Fruit fly (Drosophila melanogaster) whole organism, pupa: ENCODE data around the gene Mics1.

Experiments used
- CG10348 ChIP-seq: fragments of 200-800 bp; sonication (Bioruptor generic); IDR thresholded peaks from 2 replicates; pipeline ENCODE4 v1.3.6; 2022; ENCODE audit warnings: missing biosample characterization, missing genetic modification characterization
- CG12605 ChIP-seq: fragments of 200-800 bp; sonication (Bioruptor generic); IDR thresholded peaks from 2 replicates; pipeline ENCODE4 v1.3.6; 2022; ENCODE audit warnings: missing biosample characterization, missing genetic modification characterization
- CG13204 ChIP-seq: fragments of 200-800 bp; sonication (Bioruptor generic); optimal IDR thresholded peaks from 2 replicates; lab custom pipeline; 2018; ENCODE audit warnings: missing biosample characterization, mild to moderate bottlenecking, missing genetic modification characterization, moderate library complexity
- CG14655 ChIP-seq: fragments of 200-800 bp; sonication (Bioruptor generic); optimal IDR thresholded peaks from 3 replicates; lab custom pipeline; 2017; ENCODE audit warnings: mild to moderate bottlenecking, missing biosample characterization, missing genetic modification reagents, missing genetic modification characterization
- CG15710 ChIP-seq: fragments of 200-800 bp; sonication (Bioruptor generic); optimal IDR thresholded peaks from 2 replicates; lab custom pipeline; 2018; ENCODE audit warnings: missing biosample characterization, mild to moderate bottlenecking, missing genetic modification characterization, moderate library complexity
- CG17806 ChIP-seq: fragments of 200-800 bp; sonication (Bioruptor generic); optimal IDR thresholded peaks from 2 replicates; lab custom pipeline; 2018; ENCODE audit warnings: missing biosample characterization, mild to moderate bottlenecking, missing genetic modification characterization, moderate library complexity
- CG32121 ChIP-seq: fragments of 200-800 bp; sonication (Bioruptor generic); IDR thresholded peaks from 2 replicates; pipeline ENCODE4 v1.3.6; 2022; ENCODE audit warnings: missing biosample characterization, missing genetic modification characterization
- CG34367 ChIP-seq: fragments of 200-800 bp; sonication (Bioruptor generic); optimal IDR thresholded peaks from 2 replicates; lab custom pipeline; 2018; ENCODE audit warnings: missing biosample characterization, mild to moderate bottlenecking, missing genetic modification characterization
- CG4496 ChIP-seq: fragments of 200-800 bp; sonication (Bioruptor generic); IDR thresholded peaks from 3 replicates; pipeline ENCODE4 v1.3.6; 2022; ENCODE audit warnings: missing biosample characterization, missing genetic modification characterization
- CG8159 ChIP-seq: fragments of 200-800 bp; sonication (Bioruptor generic); optimal IDR thresholded peaks from 3 replicates; lab custom pipeline; 2018; ENCODE audit warnings: missing biosample characterization, mild to moderate bottlenecking, missing genetic modification characterization, moderate library complexity
- CG8301 ChIP-seq: fragments of 200-800 bp; sonication (Bioruptor generic); optimal IDR thresholded peaks from 2 replicates; lab custom pipeline; 2018; ENCODE audit warnings: missing biosample characterization, mild to moderate bottlenecking, missing genetic modification characterization
- CG9948 ChIP-seq: fragments of 200-800 bp; sonication (Bioruptor generic); optimal IDR thresholded peaks from 2 replicates; lab custom pipeline; 2018; ENCODE audit warnings: missing biosample characterization, mild to moderate bottlenecking, missing genetic modification characterization, moderate library complexity
- D1 ChIP-seq: fragments of 200-800 bp; sonication (Bioruptor generic); optimal IDR thresholded peaks from 2 replicates; lab custom pipeline; 2018; ENCODE audit warnings: missing biosample characterization, mild to moderate bottlenecking, missing genetic modification characterization, moderate library complexity
- EcR ChIP-seq: fragments of 200-800 bp; sonication (Bioruptor generic); optimal IDR thresholded peaks from 3 replicates; lab custom pipeline; 2019; ENCODE audit warnings: missing biosample characterization, missing genetic modification characterization, mild to moderate bottlenecking, moderate library complexity, missing genetic modification reagents
- Ets98B ChIP-seq: fragments of 200-800 bp; sonication (Bioruptor generic); IDR thresholded peaks from 2 replicates; pipeline ENCODE4 v1.3.6; 2022; ENCODE audit warnings: missing biosample characterization, missing genetic modification characterization
- Pif1A ChIP-seq: fragments of 200-800 bp; sonication (Bioruptor generic); optimal IDR thresholded peaks from 3 replicates; lab custom pipeline; 2016; ENCODE audit warnings: missing biosample characterization, missing genetic modification characterization
- Pif1B ChIP-seq: fragments of 200-800 bp; sonication (Bioruptor generic); optimal IDR thresholded peaks from 3 replicates; lab custom pipeline; 2016; ENCODE audit warnings: missing biosample characterization, missing genetic modification characterization
- Snoo ChIP-seq: fragments of 200-800 bp; sonication (Bioruptor generic); optimal IDR thresholded peaks from 3 replicates; lab custom pipeline; 2017; ENCODE audit warnings: missing biosample characterization, mild to moderate bottlenecking, missing genetic modification characterization, inconsistent platforms
- fd96Ca ChIP-seq: fragments of 200-800 bp; sonication (Bioruptor generic); IDR thresholded peaks from 3 replicates; pipeline ENCODE4 v1.3.6; 2022; ENCODE audit warnings: missing biosample characterization, missing genetic modification characterization
- gl ChIP-seq: fragments of 200-800 bp; sonication (Bioruptor generic); optimal IDR thresholded peaks from 2 replicates; lab custom pipeline; 2018; ENCODE audit warnings: missing biosample characterization, mild to moderate bottlenecking, missing genetic modification characterization
- rn ChIP-seq: fragments of 200-800 bp; sonication (Bioruptor generic); IDR thresholded peaks from 2 replicates; pipeline ENCODE4 v1.3.6; 2022; ENCODE audit warnings: missing biosample characterization, missing genetic modification characterization

The Mics1 gene

DNA sequence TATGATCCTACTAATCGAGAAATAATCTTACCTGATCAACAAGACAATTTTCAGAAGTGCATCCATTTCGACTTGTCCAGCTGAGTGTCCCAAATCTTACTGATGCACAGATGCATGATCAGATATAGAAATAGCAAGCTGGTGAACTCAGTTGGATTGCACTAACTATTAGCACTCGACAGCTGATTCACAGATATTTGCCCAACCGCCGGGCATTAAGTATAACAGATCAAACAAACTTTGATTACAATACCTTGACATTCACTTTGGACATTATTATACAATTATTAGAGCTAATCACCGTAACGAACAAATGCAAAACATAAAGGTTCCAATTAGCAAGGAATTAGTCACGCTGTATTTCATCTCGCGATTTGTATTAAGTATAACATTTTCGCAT lies 9.0 kb downstream of the Mics1 start, which contains the start of gene CG42656:
Gene CG42656, minus strand, starts transcription at position 101 of the 400 bp plus-strand sequence.
- no peak for TF ChIP-seq rn
- no peak for TF ChIP-seq gl (tag; lab: Kevin White, UChicago)
- TF ChIP-seq fd96Ca (GFP tag; lab: Robert Waterston, UW): no peak
- TF ChIP-seq D1 (tag; lab: Kevin White, UChicago): no peak
- TF ChIP-seq CG9948: no peak
- TF ChIP-seq Snoo (tag; lab: Kevin White, UChicago): no peak
- no peak for TF ChIP-seq CG13204 (GFP tag; lab: Kevin White, UChicago)
- TF ChIP-seq Ets98B: no peak
- TF ChIP-seq CG8301: no peak
- no peak for TF ChIP-seq CG14655 (GFP tag; lab: Kevin White, UChicago)
- TF ChIP-seq CG4496 (GFP tag; lab: Robert Waterston, UW): no peak

DNA sequence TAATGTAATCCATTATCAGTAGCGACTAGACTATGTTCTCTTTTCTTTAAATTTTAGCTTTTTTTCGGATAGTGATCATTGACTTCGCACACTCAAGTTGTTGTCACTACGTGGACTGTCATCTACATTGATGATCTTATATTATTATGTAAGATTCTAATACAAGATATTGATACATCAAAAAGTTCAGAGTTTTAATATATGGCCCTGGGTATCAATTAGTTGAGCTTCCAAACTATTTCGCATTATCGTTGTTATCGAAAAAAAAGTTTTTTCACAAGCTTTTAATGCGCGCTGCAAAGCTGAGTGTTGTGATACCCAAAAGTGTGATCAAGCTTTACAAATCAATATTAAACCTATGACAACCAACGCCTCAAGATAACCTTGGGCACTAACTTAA lies 10.1 kb downstream of the Mics1 start:
- no peak for TF ChIP-seq rn
- TF ChIP-seq Ets98B: peak; percentile 17; the same call in 1 of the 2 replicates

DNA sequence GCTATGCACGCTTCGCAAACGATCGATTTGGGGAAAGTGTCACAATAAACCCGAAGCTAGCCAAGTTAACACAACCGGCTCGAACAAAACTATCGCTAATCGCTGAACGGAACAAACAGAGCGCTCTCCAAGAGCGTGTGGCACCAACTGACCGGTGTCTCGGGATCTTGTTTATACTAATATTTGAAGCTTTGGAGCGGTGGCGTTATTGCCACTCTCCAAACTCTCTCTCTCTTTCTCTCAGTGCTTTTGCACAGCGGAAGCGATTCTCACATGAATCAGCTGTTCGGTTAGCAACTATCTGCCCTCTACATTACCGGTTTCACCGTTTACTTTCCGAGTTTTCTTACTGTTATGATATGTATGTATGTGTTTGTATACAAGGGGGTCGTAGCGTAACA lies 10.7 kb downstream of the Mics1 start:
- TF ChIP-seq EcR (GFP tag; lab: Kevin White, UChicago) (no peak), CG34367 (tag; lab: Kevin White, UChicago) (no peak), CG14655 (GFP tag; lab: Kevin White, UChicago) (no peak), CG10348 (GFP tag; lab: Robert Waterston, UW) (no peak), CG9948 (no peak), Ets98B (peak; percentile 66; the same call in 1 of the 2 replicates), CG15710 (no peak), CG4496 (GFP tag; lab: Robert Waterston, UW) (peak; percentile 63; the same call in 2 of the 3 replicates), gl (tag; lab: Kevin White, UChicago) (no peak), CG8159 (tag; lab: Kevin White, UChicago) (no peak), CG8301 (no peak), CG12605 (peak; percentile 38), rn (no peak), CG32121 (GFP tag; lab: Robert Waterston, UW) (no peak), fd96Ca (GFP tag; lab: Robert Waterston, UW) (0 out of 3 replicates have a peak, but pooled peaks have one; percentile 11), CG17806 (tag; lab: Kevin White, UChicago) (no peak), Pif1B (GFP tag; lab: Kevin White, UChicago) (no peak), Pif1A (GFP tag; lab: Kevin White, UChicago) (no peak), D1 (tag; lab: Kevin White, UChicago) (no peak), CG13204 (GFP tag; lab: Kevin White, UChicago) (no peak), Snoo (tag; lab: Kevin White, UChicago) (no peak)
- TF ChIP-seq, all 21 proteins: peak for 4

DNA sequence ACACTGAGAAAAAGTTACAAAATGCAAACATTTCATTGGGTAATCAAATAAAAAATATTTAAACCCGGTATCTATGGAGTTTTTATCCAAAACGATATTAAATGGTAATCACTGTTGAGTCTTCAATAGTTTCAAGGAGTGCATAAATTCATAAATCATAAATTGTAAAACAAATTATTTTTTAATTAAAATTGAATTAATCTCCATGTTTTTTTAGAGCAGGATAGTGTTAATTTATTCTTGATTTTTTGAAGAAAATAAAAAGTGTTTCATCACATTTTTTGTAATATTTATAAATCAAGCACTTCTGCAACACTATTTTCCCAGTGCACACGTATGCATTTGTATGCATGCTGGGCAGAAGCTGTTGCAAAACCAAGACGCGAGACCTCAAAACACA lies 11.3 kb downstream of the Mics1 start:
- TF ChIP-seq rn (peak; percentile 53), Ets98B (peak; percentile 45; the same call in 1 of the 2 replicates), CG12605 (peak; percentile 35; the same call in 1 of the 2 replicates), fd96Ca (GFP tag; lab: Robert Waterston, UW) (no peak), gl (tag; lab: Kevin White, UChicago) (no peak), CG34367 (tag; lab: Kevin White, UChicago) (peak; percentile 43), EcR (GFP tag; lab: Kevin White, UChicago) (no peak), CG15710 (peak; percentile 63), CG9948 (peak; percentile 70), CG13204 (GFP tag; lab: Kevin White, UChicago) (no peak), CG4496 (GFP tag; lab: Robert Waterston, UW) (peak; percentile 71; the same call in 2 of the 3 replicates), CG8301 (peak; percentile 79), CG32121 (GFP tag; lab: Robert Waterston, UW) (peak; percentile 82), Snoo (tag; lab: Kevin White, UChicago) (peak; percentile 64), CG10348 (GFP tag; lab: Robert Waterston, UW) (no peak), CG17806 (tag; lab: Kevin White, UChicago) (peak; percentile 61), Pif1A (GFP tag; lab: Kevin White, UChicago) (peak; percentile 70), CG8159 (tag; lab: Kevin White, UChicago) (peak; percentile 70), Pif1B (GFP tag; lab: Kevin White, UChicago) (peak; percentile 56), CG14655 (GFP tag; lab: Kevin White, UChicago) (peak; percentile 85), D1 (tag; lab: Kevin White, UChicago) (no peak)

DNA sequence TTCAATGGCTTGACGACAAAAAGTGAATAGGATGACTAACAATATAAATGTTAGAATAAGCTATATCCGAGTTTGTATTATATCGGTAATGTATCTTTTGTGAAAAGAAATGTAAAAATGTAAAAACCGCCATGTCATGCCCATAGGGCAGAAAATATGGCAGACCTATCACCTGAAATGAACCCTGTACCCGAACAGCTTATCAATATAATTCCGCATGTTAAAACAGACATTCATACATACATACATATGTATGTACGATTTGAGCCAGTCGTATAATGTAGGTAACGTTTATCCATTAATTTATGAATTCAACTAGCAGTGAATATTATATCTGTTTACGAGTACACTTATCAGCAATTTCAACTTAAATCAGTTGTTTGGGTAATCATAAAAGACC lies 12.3 kb downstream of the Mics1 start:
- TF ChIP-seq CG8159 (tag; lab: Kevin White, UChicago) (no peak), CG12605 (no peak)

DNA sequence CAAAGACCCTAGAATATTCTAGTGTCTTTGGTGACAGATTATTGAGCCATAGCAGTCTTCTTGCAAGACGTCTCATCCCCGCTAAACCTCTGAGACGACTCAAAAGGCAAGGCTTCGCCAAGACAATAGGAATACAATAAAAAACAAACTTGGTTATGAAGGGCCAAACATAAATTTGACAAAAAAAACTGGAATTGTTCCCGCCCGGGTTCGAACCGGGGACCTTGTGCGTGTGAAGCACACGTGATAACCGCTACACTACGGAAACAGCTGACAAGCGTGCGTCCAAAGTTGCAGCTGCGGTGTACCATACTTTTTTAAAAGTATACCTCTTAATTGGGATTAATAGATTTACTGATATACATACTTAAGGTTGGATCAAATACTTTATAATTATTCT lies 26.5 kb downstream of the Mics1 start:
- no peak for TF ChIP-seq D1 (tag; lab: Kevin White, UChicago)
- TF ChIP-seq CG15710: no peak
- TF ChIP-seq Pif1B (GFP tag; lab: Kevin White, UChicago): no peak
- TF ChIP-seq fd96Ca (GFP tag; lab: Robert Waterston, UW): no peak
- TF ChIP-seq gl (tag; lab: Kevin White, UChicago): no peak
- no peak for TF ChIP-seq CG10348 (GFP tag; lab: Robert Waterston, UW)
- no peak for TF ChIP-seq Ets98B
- no peak for TF ChIP-seq CG8159 (tag; lab: Kevin White, UChicago)
- no peak for TF ChIP-seq CG32121 (GFP tag; lab: Robert Waterston, UW)
- TF ChIP-seq, all 21 proteins: peak for 0
